Worm (Caenorhabditis elegans) whole organism, late embryonic: ENCODE measurements around the gene R07C3.3.

Source experiments
- Y22D7AL.16 ChIP-seq: sonication (generic microtip); optimal IDR thresholded peaks from 2 replicates; lab custom pipeline; 2016; ENCODE audit warnings: missing genetic modification characterization, missing compliant biosample characterization
- ama-1 ChIP-seq: fragments of 150-350 bp; optimal IDR thresholded peaks from 2 replicates; lab custom pipeline; 2014
- ceh-48 ChIP-seq: sonication (generic microtip); optimal IDR thresholded peaks from 2 replicates; lab custom pipeline; 2016; ENCODE audit warnings: missing genetic modification characterization, inconsistent platforms, missing compliant biosample characterization

DNA sequence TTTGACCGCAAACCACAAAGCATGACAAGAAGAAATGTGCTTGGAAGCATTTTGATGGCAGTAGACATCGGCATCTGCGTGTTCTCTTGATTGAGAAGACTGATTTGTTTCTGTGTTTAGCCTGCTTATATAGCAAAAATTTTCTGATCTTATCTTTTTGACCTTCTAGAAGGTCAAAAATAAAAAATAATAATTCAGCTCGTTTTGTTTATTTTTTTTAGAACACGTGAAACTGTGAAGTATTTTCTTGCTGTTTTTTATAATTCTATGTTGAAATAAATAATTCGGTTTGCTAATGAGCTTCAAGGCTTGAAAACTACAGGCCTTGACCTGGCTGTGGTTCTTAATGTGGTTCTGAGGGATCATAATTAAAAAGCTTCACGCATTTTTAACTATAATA lies 11.3 kb upstream of the R07C3.3 start, which contains the start of gene R07C3.13:
- no peak for TF ChIP-seq Y22D7AL.16
- no peak for TF ChIP-seq ceh-48
- TF ChIP-seq ama-1 (lab: Kevin White, UChicago), result no peak
